Fruit fly (Drosophila melanogaster) Kc167 (cell line): Measurements from ENCODE around the gene Dph4.

Experiments used
- Myc ChIP-seq: fragments of >200 bp; optimal IDR thresholded peaks from 2 replicates; lab custom pipeline; 2017; ENCODE audit warnings: missing external identifiers
- Sin3A ChIP-seq: fragments of >200 bp; optimal IDR thresholded peaks from 2 replicates; lab custom pipeline; 2018; ENCODE audit warnings: missing external identifiers
- h ChIP-seq: fragments of >200 bp; optimal IDR thresholded peaks from 3 replicates; lab custom pipeline; 2018; ENCODE audit warnings: missing external identifiers
- insv ChIP-seq: fragments of >200 bp; optimal IDR thresholded peaks from 3 replicates; lab custom pipeline; 2018; ENCODE audit warnings: missing external identifiers
- psq ChIP-seq: fragments of >200 bp; optimal IDR thresholded peaks from 2 replicates; lab custom pipeline; 2017; ENCODE audit warnings: missing external identifiers
- ttk ChIP-seq: sonication (Bioruptor generic); optimal IDR thresholded peaks from 2 replicates; lab custom pipeline; 2017; ENCODE audit warnings: missing external identifiers

The Dph4 gene

dm6 chr3R:5658984-5659802 is 35.3 kb upstream of the Dph4 start:
- TF ChIP-seq Myc (lab: Kevin White, UChicago) (no peak), insv (lab: Kevin White, UChicago) (no peak), psq (lab: Kevin White, UChicago) (no peak), h (no peak), Sin3A (lab: Kevin White, UChicago) (no peak), ttk (no peak)

- TF ChIP-seq insv (lab: Kevin White, UChicago) (no peak), psq (lab: Kevin White, UChicago) (no peak), h (no peak), ttk (no peak), Myc (lab: Kevin White, UChicago) (no peak), Sin3A (lab: Kevin White, UChicago) (no peak)
These were observed 30.8 kb upstream of the Dph4 start, which contains the start of the genes elm and MED27 for dm6 chr3R:5654692-5655181. Gene elm, minus strand, starts transcription at chr3R:5654861. Gene MED27, plus strand, starts transcription at chr3R:5655139.

- TF ChIP-seq insv (lab: Kevin White, UChicago): no peak
- TF ChIP-seq psq (lab: Kevin White, UChicago): no peak
- TF ChIP-seq Myc (lab: Kevin White, UChicago): no peak
- TF ChIP-seq ttk: no peak
- TF ChIP-seq Sin3A (lab: Kevin White, UChicago): no peak
- no peak for TF ChIP-seq h
These were observed 30.0 kb upstream of the Dph4 start for dm6 chr3R:5653887-5654286.

DNA sequence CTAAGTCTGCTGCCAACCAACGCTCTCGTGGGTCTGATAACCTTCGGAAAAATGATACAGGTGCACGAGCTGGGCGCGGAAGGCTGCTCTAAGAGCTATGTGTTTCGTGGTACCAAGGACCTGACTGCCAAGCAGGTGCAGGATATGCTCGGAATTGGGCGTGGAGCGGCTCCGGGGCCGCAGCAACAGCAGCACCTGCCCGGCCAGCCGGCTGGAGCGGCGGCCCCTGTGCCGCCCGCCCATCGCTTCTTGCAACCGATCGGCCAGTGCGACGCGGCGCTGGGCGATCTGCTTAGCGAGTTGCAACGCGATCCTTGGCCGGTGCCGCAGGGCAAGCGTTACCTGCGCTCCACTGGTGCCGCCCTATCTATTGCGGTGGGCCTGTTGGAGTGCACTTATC is 26.0 kb upstream of the Dph4 start:
- TF ChIP-seq Sin3A (lab: Kevin White, UChicago): no peak
- TF ChIP-seq insv (lab: Kevin White, UChicago): no peak
- TF ChIP-seq Myc (lab: Kevin White, UChicago): no peak
- no peak for TF ChIP-seq psq (lab: Kevin White, UChicago)
- peak; percentile 77 for TF ChIP-seq ttk
- no peak for TF ChIP-seq h

dm6 chr3R:5648569-5649476 is 24.9 kb upstream of the Dph4 start, which contains the start of the genes MTA1-like and Sec23:
Gene MTA1-like, minus strand, starts transcription at chr3R:5648738.
Gene Sec23, plus strand, starts transcription at chr3R:5649065.
- TF ChIP-seq Sin3A (lab: Kevin White, UChicago) (no peak), Myc (lab: Kevin White, UChicago) (no peak), ttk (no peak), psq (lab: Kevin White, UChicago) (no peak), h (no peak), insv (lab: Kevin White, UChicago) (no peak)

DNA sequence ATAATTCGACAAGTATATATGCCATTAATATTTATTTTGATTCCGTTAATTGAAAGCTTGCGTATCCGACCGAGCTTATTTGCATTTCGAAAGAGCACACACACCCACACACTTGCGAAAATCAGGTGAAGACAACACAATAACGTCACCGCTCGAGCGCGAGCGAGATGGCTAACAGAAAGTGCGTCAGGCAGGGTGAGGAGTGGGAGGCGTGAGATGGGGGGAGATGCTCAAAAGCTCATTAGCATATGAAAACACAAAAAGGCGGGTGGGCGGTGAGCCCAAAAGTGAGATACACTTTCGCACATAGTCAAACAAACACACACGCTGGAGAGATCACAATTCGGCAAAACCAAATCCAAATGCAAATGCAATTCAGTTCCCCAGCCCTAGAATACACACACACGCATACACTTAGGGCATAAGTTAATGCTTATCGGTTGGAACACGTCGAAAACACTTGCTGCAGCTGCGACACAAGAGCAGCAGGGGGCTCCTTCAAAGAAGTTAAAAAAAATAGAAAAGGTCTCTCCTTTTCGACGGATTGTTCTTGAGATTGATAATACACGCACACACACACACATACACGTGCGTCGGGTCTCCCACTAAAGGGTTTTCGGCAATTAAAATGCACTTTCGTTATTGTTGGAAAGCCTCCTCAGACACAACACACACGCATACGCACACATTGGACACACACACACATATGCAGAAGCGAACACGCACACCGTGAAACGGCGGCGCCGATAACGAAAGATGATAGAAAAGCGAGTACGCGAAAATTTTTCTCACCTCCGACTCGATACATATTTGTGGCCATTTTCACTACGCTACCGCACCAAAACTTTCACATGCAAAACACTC is 24.0 kb upstream of the Dph4 start:
- TF ChIP-seq psq (lab: Kevin White, UChicago) (no peak), ttk (no peak), Myc (lab: Kevin White, UChicago) (no peak), insv (lab: Kevin White, UChicago) (no peak), Sin3A (lab: Kevin White, UChicago) (no peak), h (no peak)

dm6 chr3R:5643421-5643820 is 19.5 kb upstream of the Dph4 start:
- no peak for TF ChIP-seq Myc (lab: Kevin White, UChicago)
- no peak for TF ChIP-seq h
- TF ChIP-seq Sin3A (lab: Kevin White, UChicago): no peak
- TF ChIP-seq ttk: no peak
- no peak for TF ChIP-seq psq (lab: Kevin White, UChicago)
- TF ChIP-seq insv (lab: Kevin White, UChicago): no peak

DNA sequence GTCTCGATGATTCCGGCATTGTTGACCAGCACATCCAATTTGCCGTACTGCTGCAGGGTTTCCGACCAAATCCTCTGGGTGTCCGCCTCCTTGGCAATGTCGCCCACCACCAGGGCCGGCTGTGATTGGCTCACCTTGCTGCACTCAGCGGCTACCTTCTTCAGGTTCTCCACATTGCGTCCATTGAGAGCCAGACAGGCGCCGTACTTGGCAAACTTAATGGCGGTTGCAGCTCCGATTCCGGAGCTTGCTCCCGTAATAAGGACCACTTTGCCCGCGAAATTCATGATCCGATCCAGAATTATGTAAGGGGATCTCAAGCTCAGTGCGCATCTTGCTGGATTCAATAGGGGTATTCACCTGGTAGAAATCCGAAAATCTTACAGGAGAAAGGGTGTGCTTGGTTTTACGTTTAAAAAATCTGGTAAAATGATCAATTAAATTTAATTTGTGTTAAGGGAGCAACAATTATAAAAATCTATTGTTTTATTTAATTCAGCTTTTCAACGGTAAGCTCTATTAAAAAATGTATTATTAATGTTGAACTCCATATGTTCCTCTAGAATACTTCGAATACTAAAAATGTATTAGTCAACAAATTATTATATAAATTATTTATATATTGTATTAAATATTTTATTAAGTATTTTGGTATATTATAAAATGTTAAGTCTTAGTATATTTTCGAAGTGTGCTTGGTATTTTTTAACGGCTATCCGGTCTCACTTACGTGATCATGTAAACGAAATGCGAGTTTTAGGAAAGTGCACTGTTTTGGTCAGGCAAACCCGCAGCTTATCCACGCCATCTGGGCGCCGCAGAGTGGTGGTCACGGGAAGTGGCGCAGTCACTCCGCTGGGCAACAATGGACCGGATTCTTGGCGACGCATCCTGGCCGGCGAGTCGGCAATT is 12.8 kb upstream of the Dph4 start, which contains the start of the genes CG31548 and CG12170:
CG31548 (minus strand) TSS at position 334 of the 912 bp plus-strand sequence.
CG12170 (plus strand) TSS at position 716 of the 912 bp plus-strand sequence.
- no peak for TF ChIP-seq psq (lab: Kevin White, UChicago)
- no peak for TF ChIP-seq Myc (lab: Kevin White, UChicago)
- no peak for TF ChIP-seq insv (lab: Kevin White, UChicago)
- TF ChIP-seq ttk: no peak

DNA sequence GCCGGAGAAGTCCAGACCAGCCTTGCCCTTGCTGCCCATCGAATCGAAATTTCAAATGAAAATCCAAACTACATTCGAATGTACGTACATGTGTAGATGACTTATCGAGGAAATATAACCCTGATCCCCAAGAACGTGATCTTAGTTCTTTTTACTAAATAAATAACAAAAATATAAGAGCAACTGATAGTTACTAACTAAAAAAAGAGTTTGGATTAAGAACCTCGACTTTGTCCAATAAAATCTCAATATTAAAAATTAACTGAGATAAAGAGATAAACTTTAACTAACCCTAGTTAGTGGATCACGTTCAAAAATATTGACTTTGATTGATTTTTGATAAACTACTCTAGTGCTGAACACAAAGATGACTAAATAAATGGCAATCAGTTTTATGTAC is 11.6 kb upstream of the Dph4 start, which contains the start of gene CG31546:
CG31546 (minus strand) TSS at position 101 of the 400 bp plus-strand sequence.
- no peak for TF ChIP-seq ttk
- TF ChIP-seq insv (lab: Kevin White, UChicago): no peak
- no peak for TF ChIP-seq Sin3A (lab: Kevin White, UChicago)
- TF ChIP-seq Myc (lab: Kevin White, UChicago): no peak
- TF ChIP-seq psq (lab: Kevin White, UChicago): no peak
- TF ChIP-seq h: no peak

DNA sequence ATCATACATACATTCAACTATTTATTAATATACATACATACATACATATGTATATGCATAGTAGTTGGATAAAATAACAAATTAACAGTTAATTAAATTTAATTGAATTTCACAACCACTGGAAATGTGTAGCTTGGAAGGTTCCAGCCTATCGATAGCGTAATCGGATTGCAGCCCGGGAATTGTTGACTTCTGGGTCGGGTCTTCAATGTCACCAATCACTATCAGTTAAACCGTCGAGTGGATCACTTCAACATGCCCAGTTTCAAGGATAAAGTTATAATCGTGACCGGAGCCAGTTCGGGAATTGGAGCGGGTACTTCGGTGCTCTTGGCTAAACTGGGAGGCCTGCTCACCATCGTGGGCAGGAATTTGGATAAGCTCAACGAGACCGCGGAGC is 9.5 kb upstream of the Dph4 start, which contains the start of gene CG12171:
CG12171 (plus strand) TSS at position 191 of the 400 bp plus-strand sequence.
- TF ChIP-seq psq (lab: Kevin White, UChicago): no peak
- TF ChIP-seq insv (lab: Kevin White, UChicago): no peak
- no peak for TF ChIP-seq Sin3A (lab: Kevin White, UChicago)
- TF ChIP-seq h: no peak
- no peak for TF ChIP-seq ttk
- no peak for TF ChIP-seq Myc (lab: Kevin White, UChicago)
